Worm (Caenorhabditis elegans): ENCODE data around the gene zmp-3.

DNA sequence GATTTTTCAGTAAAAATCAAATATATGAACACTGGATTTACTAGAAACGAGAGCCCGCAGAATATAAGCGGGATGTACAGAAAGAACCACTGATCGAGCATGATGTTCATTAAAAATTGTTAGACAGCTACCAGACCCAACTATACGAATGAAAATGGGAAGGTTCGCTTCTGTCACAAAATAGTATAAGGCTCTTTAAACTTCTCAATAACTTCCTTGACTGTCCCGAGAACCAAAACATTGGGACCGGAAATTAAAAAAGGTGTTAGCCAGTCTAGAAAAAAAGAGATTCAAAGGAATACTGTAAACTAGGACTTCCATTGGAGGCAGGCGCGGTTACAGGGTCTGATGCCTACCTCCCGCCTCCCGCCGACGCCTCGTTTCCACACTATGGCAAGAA, 51.6 kb downstream of the zmp-3 start, which contains the start of gene srj-55:
- TF ChIP-seq ref-1 (GFP tag; conservative IDR thresholded peaks at IDR 0.05) (no peak), T22C8.4 (GFP tag; IDR thresholded peaks at IDR 0.05) (no peak), tab-1 (GFP tag; IDR thresholded peaks at IDR 0.05) (no peak), flt-1 (GFP tag; IDR thresholded peaks at IDR 0.05) (no peak), ztf-23 (GFP tag; IDR thresholded peaks at IDR 0.05) (no peak), med-1 (GFP tag; optimal IDR thresholded peaks at IDR 0.05; ENCODE audit: insufficient read depth) (no peak)
